Fruit fly (Drosophila melanogaster): ENCODE measurements around the gene fry.

- TF ChIP-seq Dll (optimal IDR thresholded peaks at IDR 0.05) (no peak), pan (optimal IDR thresholded peaks at IDR 0.05) (no peak)
Measured at dm6 chr3L:9684871-9685270, 6.0 kb upstream of the fry start, which contains the start of gene CG16719.

Measured in whole organism.